Worm (Caenorhabditis elegans) whole organism, L4/young adult: ENCODE results near the gene acr-20.

Experiments
- dao-5 ChIP-seq: sonication (generic microtip); optimal IDR thresholded peaks from 2 replicates; lab custom pipeline; 2016; ENCODE audit warnings: missing genotype, missing genetic modification characterization, moderate library complexity, missing compliant biosample characterization
- him-1 ChIP-seq: sonication (generic microtip); optimal IDR thresholded peaks from 2 replicates; lab custom pipeline; 2016; ENCODE audit warnings: missing genotype, missing genetic modification reagents, missing genetic modification characterization, missing compliant biosample characterization

DNA sequence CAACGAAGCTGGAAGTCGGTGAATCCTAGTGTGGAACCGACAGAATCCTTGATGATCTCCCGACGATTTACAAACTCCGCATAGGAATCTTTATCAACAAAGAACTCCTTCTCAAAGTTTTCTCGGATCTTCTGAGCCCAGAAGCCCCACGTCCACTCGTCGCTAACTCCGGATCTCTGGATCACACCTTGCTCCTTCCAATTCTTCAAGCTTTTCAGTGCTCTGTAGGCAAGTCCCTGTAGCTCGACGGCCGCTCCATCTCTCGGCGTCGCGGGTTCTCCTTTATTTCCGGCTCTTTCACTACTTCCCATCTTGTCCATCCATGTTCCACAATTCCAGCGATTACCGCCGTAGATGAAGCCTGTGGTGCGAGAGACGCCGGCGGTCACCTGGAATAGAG, 26.3 kb downstream of the acr-20 start:
- no peak for TF ChIP-seq dao-5
- TF ChIP-seq him-1 (tag; lab: Kevin White, UChicago), result no peak
